Fruit fly (Drosophila melanogaster) whole organism: ENCODE results near the gene Rab8.

Experiments used
- CG8478 ChIP-seq: fragments of >200 bp; optimal IDR thresholded peaks from 2 replicates; lab custom pipeline; 2018; ENCODE audit warnings: inconsistent platforms
- pan ChIP-seq: fragments of >200 bp; optimal IDR thresholded peaks from 2 replicates; lab custom pipeline; 2017
- psq ChIP-seq: fragments of >200 bp; optimal IDR thresholded peaks from 2 replicates; lab custom pipeline; 2017
- usp ChIP-seq: fragments of >200 bp; optimal IDR thresholded peaks from 2 replicates; lab custom pipeline; 2017; ENCODE audit warnings: missing biosample characterization, missing genetic modification characterization, mixed read lengths

dm6 chr3L:19861215-19861614 is 9.7 kb downstream of the Rab8 start:
- TF ChIP-seq pan: no peak
- no peak for TF ChIP-seq psq (lab: Kevin White, UChicago)
- no peak for TF ChIP-seq CG8478 (lab: Kevin White, UChicago)
- TF ChIP-seq usp (GFP tag; lab: Kevin White, UChicago): no peak
